Fruit fly (Drosophila melanogaster) whole organism: Measurements from ENCODE around the gene CG46270.

ENCODE experiments used
- pan ChIP-seq: fragments of >200 bp; optimal IDR thresholded peaks from 2 replicates; lab custom pipeline; 2017
- psq ChIP-seq: fragments of >200 bp; optimal IDR thresholded peaks from 2 replicates; lab custom pipeline; 2017
- usp ChIP-seq: fragments of >200 bp; optimal IDR thresholded peaks from 2 replicates; lab custom pipeline; 2017; ENCODE audit warnings: missing biosample characterization, missing genetic modification characterization, mixed read lengths

dm6 chr3R:10393020-10393653 is 35.1 kb downstream of the CG46270 start:
- TF ChIP-seq psq (lab: Kevin White, UChicago), result no peak
- no peak for TF ChIP-seq usp (GFP tag; lab: Kevin White, UChicago)
- TF ChIP-seq pan, result no peak
